Worm (Caenorhabditis elegans) whole organism, midembryonic: Measurements from ENCODE around the gene mek-1.

Experiments
- T22C8.4 ChIP-seq: fragments of 200-800 bp; sonication (Bioruptor generic); IDR thresholded peaks from 2 replicates; pipeline ENCODE4 v1.3.6; 2022; ENCODE audit warnings: missing genetic modification characterization, missing compliant biosample characterization
- cog-1 ChIP-seq: sonication (generic microtip); optimal IDR thresholded peaks from 2 replicates; lab custom pipeline; 2016; ENCODE audit warnings: missing genetic modification characterization, missing compliant biosample characterization
- flt-1 ChIP-seq: fragments of 200-800 bp; sonication (Bioruptor generic); IDR thresholded peaks from 2 replicates; pipeline ENCODE4 v1.3.6; 2022; ENCODE audit warnings: missing genetic modification characterization, missing compliant biosample characterization
- med-1 ChIP-seq: sonication (generic microtip); optimal IDR thresholded peaks from 2 replicates; lab custom pipeline; 2017; ENCODE audit warnings: missing genetic modification characterization, mild to moderate bottlenecking, missing compliant biosample characterization, antibody characterized with exemption, missing genetic modification reagents; ENCODE audit not compliant: insufficient read depth
- ref-1 ChIP-seq: fragments of 200-800 bp; sonication (Bioruptor generic); conservative IDR thresholded peaks from 2 replicates; pipeline ENCODE4 v1.3.6; 2022; ENCODE audit warnings: missing genetic modification reagents, missing genetic modification characterization, missing compliant biosample characterization
- tab-1 ChIP-seq: fragments of 200-800 bp; sonication (Bioruptor generic); IDR thresholded peaks from 2 replicates; pipeline ENCODE4 v1.3.6; 2022; ENCODE audit warnings: missing genetic modification characterization, missing compliant biosample characterization
- ztf-23 ChIP-seq: fragments of 200-800 bp; sonication (Bioruptor generic); IDR thresholded peaks from 2 replicates; pipeline ENCODE4 v1.3.6; 2022; ENCODE audit warnings: missing genetic modification reagents, missing genetic modification characterization, missing compliant biosample characterization
- ztf-29 ChIP-seq: fragments of 200-800 bp; sonication (Bioruptor generic); IDR thresholded peaks from 2 replicates; pipeline ENCODE4 v1.3.6; 2022; ENCODE audit warnings: missing genetic modification reagents, missing genetic modification characterization, missing compliant biosample characterization

ce11 chrX:7493020-7493419, 14.0 kb downstream of the mek-1 start, which contains the start of gene F48E3.2:
- TF ChIP-seq flt-1 (GFP tag; lab: Robert Waterston, UW), result no peak
- no peak for TF ChIP-seq cog-1
- no peak for TF ChIP-seq ztf-29 (GFP tag; lab: Robert Waterston, UW)
- no peak for TF ChIP-seq tab-1
- no peak for TF ChIP-seq ref-1
- TF ChIP-seq med-1 (GFP tag; lab: Kevin White, UChicago), result no peak
- TF ChIP-seq ztf-23 (GFP tag; lab: Robert Waterston, UW), result no peak
- TF ChIP-seq T22C8.4 (GFP tag; lab: Robert Waterston, UW), result no peak
